Worm (Caenorhabditis elegans): ENCODE results near the gene W04G3.12.

Gene W04G3.12

ce11 chrX:11047183-11047582, 29.4 kb downstream of the W04G3.12 start, which contains the start of gene clc-1:
TSS of gene clc-1 (plus strand) at chrX:11047446.
- TF ChIP-seq sptf-1 (tag; optimal IDR thresholded peaks at IDR 0.05) (no peak), elt-1 (tag; optimal IDR thresholded peaks at IDR 0.05; ENCODE audit: borderline replicate concordance, insufficient read depth) (no peak), elt-3 (tag; optimal IDR thresholded peaks at IDR 0.05) (no peak), cnd-1 (tag; optimal IDR thresholded peaks at IDR 0.05) (no peak), unc-39 (tag; optimal IDR thresholded peaks at IDR 0.05) (no peak), zip-8 (tag; optimal IDR thresholded peaks at IDR 0.05) (no peak), ham-2 (GFP tag; optimal IDR thresholded peaks at IDR 0.05) (no peak), nhr-2 (tag; optimal IDR thresholded peaks at IDR 0.05) (no peak), mls-2 (tag; optimal IDR thresholded peaks at IDR 0.05) (no peak), ceh-39 (tag; optimal IDR thresholded peaks at IDR 0.05) (no peak), unc-120 (tag; optimal IDR thresholded peaks at IDR 0.05; ENCODE audit: poor library complexity, severe bottlenecking) (no peak), ztf-11 (tag; optimal IDR thresholded peaks at IDR 0.05) (no peak), unc-62 (GFP tag; optimal IDR thresholded peaks at IDR 0.05) (no peak), nhr-28 (tag; optimal IDR thresholded peaks at IDR 0.05) (no peak), nhr-12 (tag; optimal IDR thresholded peaks at IDR 0.05) (no peak), sem-2 (GFP tag; optimal IDR thresholded peaks at IDR 0.05) (no peak)

ce11 chrX:11042777-11043176, 33.8 kb downstream of the W04G3.12 start, which contains the start of gene C09F12.3:
TSS of gene C09F12.3 (minus strand) at chrX:11042877.
- no peak for TF ChIP-seq nhr-237 (tag; optimal IDR thresholded peaks at IDR 0.05)
- no peak for TF ChIP-seq zip-8 (tag; optimal IDR thresholded peaks at IDR 0.05)
- no peak for TF ChIP-seq nhr-2 (tag; optimal IDR thresholded peaks at IDR 0.05)
- no peak for TF ChIP-seq elt-3 (tag; optimal IDR thresholded peaks at IDR 0.05)
- TF ChIP-seq mab-5 (tag; optimal IDR thresholded peaks at IDR 0.05), result no peak
- no peak for TF ChIP-seq nhr-28 (tag; optimal IDR thresholded peaks at IDR 0.05)
- no peak for TF ChIP-seq nhr-12 (tag; optimal IDR thresholded peaks at IDR 0.05)
- no peak for TF ChIP-seq nhr-76 (tag; optimal IDR thresholded peaks at IDR 0.05)

ce11 chrX:11038221-11038620, 38.4 kb downstream of the W04G3.12 start:
- TF ChIP-seq nhr-28 (tag; optimal IDR thresholded peaks at IDR 0.05), result no peak
- peak; percentile 70 for TF ChIP-seq ces-1 (GFP tag; optimal IDR thresholded peaks at IDR 0.05)
- no peak for TF ChIP-seq elt-3 (tag; optimal IDR thresholded peaks at IDR 0.05)

- TF ChIP-seq unc-120 (tag; optimal IDR thresholded peaks at IDR 0.05; ENCODE audit: poor library complexity, severe bottlenecking), result no peak
- TF ChIP-seq blmp-1 (tag; optimal IDR thresholded peaks at IDR 0.05), result peak; percentile 76
- TF ChIP-seq lin-13 (tag; optimal IDR thresholded peaks at IDR 0.05), result no peak
- no peak for TF ChIP-seq cnd-1 (tag; optimal IDR thresholded peaks at IDR 0.05)
- no peak for TF ChIP-seq ztf-11 (tag; optimal IDR thresholded peaks at IDR 0.05)
- no peak for TF ChIP-seq M03D4.4 (tag; optimal IDR thresholded peaks at IDR 0.05)
- peak; percentile 48 for TF ChIP-seq elt-1 (tag; optimal IDR thresholded peaks at IDR 0.05; ENCODE audit: borderline replicate concordance, insufficient read depth)
- no peak for TF ChIP-seq ces-1 (GFP tag; optimal IDR thresholded peaks at IDR 0.05)
- no peak for TF ChIP-seq zip-8 (tag; optimal IDR thresholded peaks at IDR 0.05)
- no peak for TF ChIP-seq mab-5 (tag; optimal IDR thresholded peaks at IDR 0.05)
- no peak for TF ChIP-seq ceh-39 (tag; optimal IDR thresholded peaks at IDR 0.05)
- no peak for TF ChIP-seq nhr-12 (tag; optimal IDR thresholded peaks at IDR 0.05)
- TF ChIP-seq ham-2 (GFP tag; optimal IDR thresholded peaks at IDR 0.05), result peak; percentile 85
- no peak for TF ChIP-seq mep-1 (tag; optimal IDR thresholded peaks at IDR 0.05)
- TF ChIP-seq bed-3 (GFP tag; optimal IDR thresholded peaks at IDR 0.05), result no peak
- TF ChIP-seq nhr-237 (tag; optimal IDR thresholded peaks at IDR 0.05), result no peak
- TF ChIP-seq lin-32 (GFP tag; optimal IDR thresholded peaks at IDR 0.05), result no peak
- no peak for TF ChIP-seq unc-62 (GFP tag; optimal IDR thresholded peaks at IDR 0.05)
- no peak for TF ChIP-seq sem-2 (GFP tag; optimal IDR thresholded peaks at IDR 0.05)
- no peak for TF ChIP-seq nhr-2 (tag; optimal IDR thresholded peaks at IDR 0.05)
- no peak for TF ChIP-seq pha-4 (tag; optimal IDR thresholded peaks at IDR 0.05)
- no peak for TF ChIP-seq elt-3 (tag; optimal IDR thresholded peaks at IDR 0.05)
Observed at ce11 chrX:11036114-11037087, 40.2 kb downstream of the W04G3.12 start.

- TF ChIP-seq unc-62 (GFP tag; optimal IDR thresholded peaks at IDR 0.05) (peak; percentile 88), ham-2 (GFP tag; optimal IDR thresholded peaks at IDR 0.05) (no peak), hlh-1 (tag; optimal IDR thresholded peaks at IDR 0.05) (peak; percentile 98), M03D4.4 (tag; optimal IDR thresholded peaks at IDR 0.05) (peak; percentile 11), unc-120 (tag; optimal IDR thresholded peaks at IDR 0.05; ENCODE audit: poor library complexity, severe bottlenecking) (peak; percentile 83)
Observed at ce11 chrX:11035563-11035962, 41.0 kb downstream of the W04G3.12 start.

Data from whole organism, mixed stage, embryonic.